Fruit fly (Drosophila melanogaster): Measurements from ENCODE around the gene CG5021.

DNA sequence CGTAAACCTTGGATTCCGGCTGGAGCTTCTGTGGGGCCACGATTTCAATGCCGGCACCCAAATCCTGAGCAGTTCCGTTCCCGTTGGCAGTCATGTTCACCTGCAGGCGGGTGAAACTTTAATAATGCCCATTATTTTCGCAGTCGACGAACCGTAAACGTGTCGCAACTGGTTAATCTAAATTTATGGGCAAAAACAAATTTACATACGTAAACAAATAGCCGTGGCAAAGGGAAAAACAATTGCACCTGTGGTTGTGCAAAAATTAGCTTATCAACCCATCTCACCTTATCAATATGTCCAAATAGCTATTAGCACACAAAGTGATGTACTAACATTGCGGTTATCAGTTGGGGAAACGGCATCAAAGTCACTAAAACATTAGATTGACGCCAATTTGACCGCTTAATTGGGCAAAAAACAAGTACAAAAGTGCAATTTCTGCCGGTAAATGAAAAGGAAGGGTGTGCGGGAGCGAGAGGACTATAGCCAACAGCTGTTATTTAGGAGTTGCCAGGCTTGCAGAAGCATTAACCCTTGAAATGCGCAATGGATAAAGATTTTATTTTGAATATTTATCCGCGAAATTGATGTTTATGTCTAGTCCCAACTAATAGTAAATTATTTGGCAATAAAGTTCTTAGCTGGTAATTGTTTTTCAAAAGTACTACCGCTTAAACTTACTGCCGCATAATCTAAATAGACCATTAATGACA, 18.7 kb downstream of the CG5021 start:
- no peak for TF ChIP-seq usp (GFP tag; optimal IDR thresholded peaks at IDR 0.05)
- no peak for TF ChIP-seq CG8478 (optimal IDR thresholded peaks at IDR 0.05)
- TF ChIP-seq pan (optimal IDR thresholded peaks at IDR 0.05) = no peak
- TF ChIP-seq psq (optimal IDR thresholded peaks at IDR 0.05) = no peak
- no peak for TF ChIP-seq EcR (GFP tag; optimal IDR thresholded peaks at IDR 0.05)
